Worm (Caenorhabditis elegans) whole organism, L4/young adult: ENCODE data around the gene ttll-12.

Experiments
- W03F9.2 ChIP-seq: fragments of 150-350 bp; optimal IDR thresholded peaks from 2 replicates; lab custom pipeline; 2014; ENCODE audit warnings: missing biosample characterization, missing genetic modification characterization
- dao-5 ChIP-seq: sonication (generic microtip); optimal IDR thresholded peaks from 2 replicates; lab custom pipeline; 2016; ENCODE audit warnings: missing genotype, missing genetic modification characterization, moderate library complexity, missing compliant biosample characterization
- him-1 ChIP-seq: sonication (generic microtip); optimal IDR thresholded peaks from 2 replicates; lab custom pipeline; 2016; ENCODE audit warnings: missing genotype, missing genetic modification reagents, missing genetic modification characterization, missing compliant biosample characterization

The ttll-12 gene

ce11 chrII:9338859-9339258 is at the start of gene ttll-12:
Gene ttll-12, plus strand, starts transcription at chrII:9338997.
- TF ChIP-seq dao-5 (tag; lab: Kevin White, UChicago) (no peak), him-1 (tag; lab: Kevin White, UChicago) (no peak), W03F9.2 (tag; lab: Kevin White, UChicago) (no peak)

DNA sequence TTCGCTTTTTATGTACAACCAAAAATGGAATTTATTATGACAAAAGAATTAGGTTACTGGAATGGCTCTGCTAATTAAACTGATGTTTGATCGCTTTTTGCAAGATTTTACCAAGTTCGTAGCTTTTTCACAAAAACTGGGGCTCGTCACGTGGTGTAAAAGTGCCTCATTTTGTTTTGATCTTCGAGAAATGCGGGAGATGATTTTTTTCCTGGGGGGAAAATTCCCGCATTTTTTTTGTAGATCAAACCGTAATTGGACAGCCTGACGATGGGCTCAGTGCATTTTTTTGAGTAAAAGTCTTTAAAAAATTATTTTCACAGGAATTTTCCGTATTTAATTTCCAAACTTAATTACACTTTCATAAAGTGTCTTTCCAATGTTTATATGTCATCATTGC is 49.7 kb upstream of the ttll-12 start:
- TF ChIP-seq dao-5 (tag; lab: Kevin White, UChicago): no peak
- no peak for TF ChIP-seq W03F9.2 (tag; lab: Kevin White, UChicago)
- no peak for TF ChIP-seq him-1 (tag; lab: Kevin White, UChicago)

ce11 chrII:9291632-9292031 is 47.2 kb upstream of the ttll-12 start, which contains the start of gene acs-7:
Gene acs-7, plus strand, starts transcription at chrII:9292017.
- TF ChIP-seq W03F9.2 (tag; lab: Kevin White, UChicago) (no peak), him-1 (tag; lab: Kevin White, UChicago) (no peak), dao-5 (tag; lab: Kevin White, UChicago) (no peak)

DNA sequence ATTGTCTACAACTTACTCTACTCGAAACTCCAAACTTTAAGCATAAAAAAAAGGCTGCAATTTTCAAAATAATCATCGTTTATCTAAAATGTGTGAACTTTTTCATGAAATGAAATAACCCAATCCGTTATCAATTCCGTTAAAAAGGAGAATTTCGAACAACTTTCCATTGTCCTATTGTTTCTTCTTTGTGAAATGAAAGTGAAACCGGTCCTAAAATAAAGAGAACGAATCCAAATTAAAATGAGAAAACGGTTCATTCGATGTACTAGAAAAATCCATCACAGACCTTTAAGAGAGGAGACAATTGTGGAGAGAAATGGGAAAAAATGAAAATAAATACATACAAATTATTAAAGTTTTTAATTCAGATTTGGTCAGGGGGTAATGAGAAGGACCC is 43.1 kb upstream of the ttll-12 start, which contains the start of gene C01G6.9:
Gene C01G6.9, minus strand, starts transcription at position 141 of the 400 bp plus-strand sequence.
- TF ChIP-seq W03F9.2 (tag; lab: Kevin White, UChicago) (no peak), dao-5 (tag; lab: Kevin White, UChicago) (no peak), him-1 (tag; lab: Kevin White, UChicago) (no peak)

DNA sequence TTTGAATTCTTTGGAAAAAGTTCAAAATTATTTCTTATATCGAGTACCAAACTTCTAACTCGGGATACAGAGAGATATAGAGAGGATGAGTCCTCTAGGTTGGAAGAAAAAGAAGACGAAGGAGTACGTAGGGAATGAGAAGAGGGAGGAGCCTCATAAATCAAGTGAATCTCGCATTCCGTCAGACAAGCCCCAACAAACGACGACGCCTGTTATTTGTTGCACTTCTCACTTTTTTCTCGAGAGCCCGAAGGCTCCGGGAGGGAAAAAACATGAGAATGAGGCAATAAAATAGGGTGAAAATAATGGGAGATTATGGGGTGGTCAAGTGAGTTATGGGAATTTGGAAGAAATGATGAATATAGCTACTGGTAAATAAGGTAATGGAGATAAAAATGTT is 39.1 kb upstream of the ttll-12 start:
- TF ChIP-seq W03F9.2 (tag; lab: Kevin White, UChicago) (no peak), dao-5 (tag; lab: Kevin White, UChicago) (no peak), him-1 (tag; lab: Kevin White, UChicago) (no peak)

- TF ChIP-seq him-1 (tag; lab: Kevin White, UChicago) (no peak), dao-5 (tag; lab: Kevin White, UChicago) (no peak), W03F9.2 (tag; lab: Kevin White, UChicago) (no peak)
These were observed 37.7 kb upstream of the ttll-12 start for ce11 chrII:9301065-9301464.

DNA sequence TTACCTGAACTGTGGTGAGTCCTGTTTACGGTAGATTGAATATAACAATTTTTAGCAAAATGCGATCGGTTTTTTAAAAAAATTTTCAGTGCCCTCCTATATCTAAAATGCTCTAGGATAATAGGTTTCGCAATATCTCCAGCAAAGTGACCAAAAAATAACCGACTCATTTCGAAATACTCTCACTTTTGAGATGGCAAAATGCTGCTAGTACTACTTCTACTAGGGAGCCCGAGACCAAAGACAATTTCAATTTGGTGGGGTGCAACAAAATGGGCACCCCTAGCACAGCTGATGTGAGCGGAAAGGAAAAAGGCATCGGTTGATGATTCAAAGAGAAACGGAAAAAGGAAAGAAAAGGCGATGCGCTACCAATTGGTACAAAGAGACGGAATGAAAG is 35.3 kb upstream of the ttll-12 start:
- TF ChIP-seq W03F9.2 (tag; lab: Kevin White, UChicago) (no peak), him-1 (tag; lab: Kevin White, UChicago) (no peak), dao-5 (tag; lab: Kevin White, UChicago) (no peak)

DNA sequence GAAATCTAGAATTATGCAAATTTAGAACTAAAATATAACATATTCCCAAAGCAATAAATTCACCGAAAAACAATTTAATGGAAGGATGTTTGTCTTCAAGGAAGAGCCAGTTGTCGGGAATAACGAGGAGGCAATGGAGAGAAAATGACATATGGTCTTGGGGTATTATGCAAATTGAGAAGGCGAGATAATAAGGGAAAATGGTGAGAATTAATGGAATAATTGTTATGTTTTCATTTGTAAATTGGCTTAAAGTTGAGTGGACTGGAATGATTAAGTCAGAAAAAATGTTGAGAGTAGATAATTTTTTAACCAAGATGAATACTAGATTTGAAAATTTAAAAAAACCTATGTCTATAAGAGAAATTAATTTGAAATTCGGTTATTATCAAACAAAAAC is 33.9 kb upstream of the ttll-12 start:
- no peak for TF ChIP-seq him-1 (tag; lab: Kevin White, UChicago)
- no peak for TF ChIP-seq dao-5 (tag; lab: Kevin White, UChicago)
- no peak for TF ChIP-seq W03F9.2 (tag; lab: Kevin White, UChicago)

- TF ChIP-seq dao-5 (tag; lab: Kevin White, UChicago) (no peak), him-1 (tag; lab: Kevin White, UChicago) (no peak), W03F9.2 (tag; lab: Kevin White, UChicago) (no peak)
These were observed 33.2 kb upstream of the ttll-12 start for ce11 chrII:9305575-9305974.

DNA sequence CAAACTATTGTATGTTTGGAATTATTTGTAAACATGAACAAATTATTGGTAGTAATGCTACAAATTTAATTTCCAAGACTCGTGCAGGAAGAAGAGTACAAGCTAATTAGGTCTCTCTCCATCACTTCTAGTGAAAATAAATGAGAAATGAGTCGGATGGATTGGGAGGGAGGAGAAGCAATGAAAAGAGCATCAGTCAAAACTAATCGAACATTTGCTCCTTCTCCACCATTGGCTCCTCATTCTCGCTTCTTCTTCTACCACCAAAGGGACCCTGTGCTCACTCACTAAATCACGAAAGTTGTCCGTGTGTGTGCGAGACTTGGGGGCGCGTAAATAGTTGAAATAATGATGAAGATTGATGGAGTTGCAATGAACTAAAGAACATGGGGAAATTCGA is 32.0 kb upstream of the ttll-12 start:
- TF ChIP-seq him-1 (tag; lab: Kevin White, UChicago) (no peak), dao-5 (tag; lab: Kevin White, UChicago) (no peak), W03F9.2 (tag; lab: Kevin White, UChicago) (no peak)

DNA sequence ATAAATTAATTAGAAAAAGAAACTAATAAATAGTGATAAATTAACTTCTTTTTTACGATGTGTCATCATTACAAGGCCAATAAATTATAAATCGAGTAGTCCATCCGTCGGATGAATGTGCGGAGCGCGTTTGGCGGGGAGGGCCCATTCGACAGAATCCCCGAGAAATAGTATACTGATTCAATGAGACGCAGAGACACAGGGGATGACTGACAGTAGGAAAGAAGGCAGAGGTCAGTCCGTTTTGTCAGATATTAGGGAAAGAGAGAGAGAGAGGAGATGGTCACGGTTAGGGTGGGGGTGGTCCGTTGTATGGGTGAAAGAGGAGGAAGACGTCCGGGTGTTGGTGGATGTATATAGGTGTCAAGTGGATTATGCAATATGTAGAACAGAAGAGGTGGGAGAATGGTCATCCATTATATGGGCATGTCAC is 30.2 kb upstream of the ttll-12 start:
- TF ChIP-seq dao-5 (tag; lab: Kevin White, UChicago): no peak
- no peak for TF ChIP-seq him-1 (tag; lab: Kevin White, UChicago)

DNA sequence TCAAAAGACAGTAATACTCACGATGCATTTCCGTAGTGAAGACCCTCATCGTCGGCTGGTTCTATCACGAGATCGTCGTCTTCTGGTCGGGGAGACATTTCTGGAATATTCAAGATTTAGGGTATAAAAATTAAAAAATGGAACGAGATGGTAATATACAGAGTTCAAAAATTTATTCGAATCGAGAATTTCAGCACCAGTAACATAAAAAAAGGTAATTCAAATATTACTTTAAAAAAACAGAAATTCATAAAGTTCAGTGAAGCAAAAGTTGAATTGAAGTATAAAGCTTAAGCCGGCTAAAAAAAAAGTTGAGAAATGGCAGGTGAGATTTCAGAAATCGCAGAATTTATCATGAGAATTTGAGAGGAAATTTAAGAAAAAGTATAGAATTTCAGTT is 28.6 kb upstream of the ttll-12 start, which contains the start of gene cam-1:
Gene cam-1, minus strand, starts transcription at position 101 of the 400 bp plus-strand sequence.
- TF ChIP-seq W03F9.2 (tag; lab: Kevin White, UChicago) (no peak), dao-5 (tag; lab: Kevin White, UChicago) (no peak), him-1 (tag; lab: Kevin White, UChicago) (no peak)

ce11 chrII:9310794-9311193 is 28.0 kb upstream of the ttll-12 start:
- TF ChIP-seq him-1 (tag; lab: Kevin White, UChicago) (no peak), W03F9.2 (tag; lab: Kevin White, UChicago) (no peak), dao-5 (tag; lab: Kevin White, UChicago) (no peak)

DNA sequence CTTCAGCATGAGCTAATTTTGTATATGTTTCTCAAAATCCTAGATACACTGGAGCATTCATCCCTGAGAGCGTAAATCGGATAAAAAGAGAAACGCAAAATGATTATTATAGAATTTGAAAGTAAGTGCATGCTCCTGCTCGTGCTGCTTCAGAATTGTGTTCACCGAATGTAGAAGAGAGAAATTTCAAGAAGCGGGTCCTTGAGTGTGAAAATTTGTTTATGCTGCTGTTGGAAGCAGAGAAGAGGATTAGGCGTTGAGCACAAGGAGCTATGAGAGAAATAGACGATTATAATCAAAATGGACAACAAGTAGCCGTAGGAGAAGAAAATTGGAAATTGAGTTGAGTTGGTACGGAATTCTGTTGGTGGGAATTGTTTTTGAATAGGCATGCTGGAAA is 27.1 kb upstream of the ttll-12 start:
- TF ChIP-seq dao-5 (tag; lab: Kevin White, UChicago): no peak
- no peak for TF ChIP-seq W03F9.2 (tag; lab: Kevin White, UChicago)
